Fruit fly (Drosophila melanogaster) whole organism, embryonic: Measurements from ENCODE around the gene CG33341.

Experiments used
- Bdp1 ChIP-seq: fragments of 200-800 bp; sonication (Bioruptor generic); optimal IDR thresholded peaks from 3 replicates; lab custom pipeline; 2016; ENCODE audit warnings: missing biosample characterization, missing genetic modification characterization
- BtbVII ChIP-seq: fragments of 200-800 bp; sonication (Bioruptor generic); optimal IDR thresholded peaks from 3 replicates; lab custom pipeline; 2017; ENCODE audit warnings: missing biosample characterization, mild to moderate bottlenecking, missing genetic modification characterization
- CG10462 ChIP-seq: fragments of 200-800 bp; sonication (Bioruptor generic); optimal IDR thresholded peaks from 2 replicates; lab custom pipeline; 2016; ENCODE audit warnings: missing biosample characterization, missing genetic modification characterization
- CG10654 ChIP-seq: fragments of 200-800 bp; sonication (Bioruptor generic); optimal IDR thresholded peaks from 2 replicates; lab custom pipeline; 2016; ENCODE audit warnings: missing biosample characterization, missing genetic modification characterization
- CG15514 ChIP-seq: fragments of 200-800 bp; sonication (Bioruptor generic); optimal IDR thresholded peaks from 3 replicates; lab custom pipeline; 2017; ENCODE audit warnings: missing biosample characterization, missing genetic modification characterization, mild to moderate bottlenecking, moderate library complexity, missing genetic modification reagents
- CG16813 ChIP-seq: fragments of 200-800 bp; sonication (Bioruptor generic); IDR thresholded peaks from 3 replicates; pipeline ENCODE4 v1.3.6; 2022; ENCODE audit warnings: missing biosample characterization, missing genetic modification characterization; ENCODE audit not compliant: partially characterized antibody
- CG17186 ChIP-seq: fragments of 200-800 bp; sonication (Bioruptor generic); optimal IDR thresholded peaks from 3 replicates; lab custom pipeline; 2017; ENCODE audit warnings: missing biosample characterization, missing genetic modification reagents, missing genetic modification characterization
- CG17829 ChIP-seq: fragments of 200-800 bp; optimal IDR thresholded peaks from 2 replicates; lab custom pipeline; 2019; ENCODE audit warnings: missing biosample characterization, mild to moderate bottlenecking, missing genetic modification characterization, moderate library complexity
- CG18011 ChIP-seq: fragments of 200-800 bp; sonication (Bioruptor generic); optimal IDR thresholded peaks from 2 replicates; lab custom pipeline; 2017; ENCODE audit warnings: missing biosample characterization, missing genetic modification characterization, mild to moderate bottlenecking, moderate library complexity, missing genotype
- CG34224 ChIP-seq: fragments of 200-800 bp; sonication (Bioruptor generic); IDR thresholded peaks from 3 replicates; pipeline ENCODE4 v1.3.6; 2022; ENCODE audit warnings: missing biosample characterization, missing genetic modification characterization; ENCODE audit not compliant: partially characterized antibody
- CG42726 ChIP-seq: fragments of 200-800 bp; sonication (Bioruptor generic); IDR thresholded peaks from 2 replicates; pipeline ENCODE4 v1.3.6; 2022; ENCODE audit warnings: missing biosample characterization, missing genetic modification characterization; ENCODE audit not compliant: partially characterized antibody
- CG43689 ChIP-seq: fragments of 200-800 bp; sonication (Bioruptor generic); IDR thresholded peaks from 2 replicates; pipeline ENCODE4 v1.3.6; 2022; ENCODE audit warnings: missing biosample characterization, missing genetic modification characterization
- CG4617 ChIP-seq: fragments of 200-800 bp; sonication (Bioruptor generic); optimal IDR thresholded peaks from 3 replicates; lab custom pipeline; 2016; ENCODE audit warnings: missing biosample characterization, missing genetic modification characterization, borderline replicate concordance
- CG5180 ChIP-seq: fragments of 200-800 bp; sonication (Bioruptor generic); optimal IDR thresholded peaks from 3 replicates; lab custom pipeline; 2017; ENCODE audit warnings: missing biosample characterization, missing genetic modification characterization, mild to moderate bottlenecking, moderate library complexity, missing genetic modification reagents
- CG7271 ChIP-seq: fragments of 200-800 bp; sonication (Bioruptor generic); optimal IDR thresholded peaks from 2 replicates; lab custom pipeline; 2018; ENCODE audit warnings: missing biosample characterization, mild to moderate bottlenecking, missing genetic modification characterization, moderate library complexity
- CG8281 ChIP-seq: fragments of 200-800 bp; sonication (Bioruptor generic); optimal IDR thresholded peaks from 2 replicates; lab custom pipeline; 2018; ENCODE audit warnings: missing biosample characterization, mild to moderate bottlenecking, missing genetic modification characterization, moderate library complexity
- CG8478 ChIP-seq: fragments of >200 bp; optimal IDR thresholded peaks from 2 replicates; lab custom pipeline; 2018
- CG9932 ChIP-seq: fragments of 200-800 bp; sonication (Bioruptor generic); IDR thresholded peaks from 2 replicates; pipeline ENCODE4 v1.3.6; 2022; ENCODE audit warnings: missing biosample characterization, missing genetic modification characterization
- D ChIP-seq, 2 experiments: fragments of 200-800 bp in 1 of 2; fragments of >200 bp in 1 of 2; sonication (Bioruptor generic) in 1 of 2; optimal IDR thresholded peaks; 2 replicates in 1 of 2; 3 replicates in 1 of 2; lab custom pipeline; 2017; ENCODE audit warnings: mild to moderate bottlenecking in 1 of 2, missing biosample characterization in 1 of 2, missing genetic modification characterization in 1 of 2, missing genetic modification reagents in 1 of 2
- Doc3 ChIP-seq: fragments of 200-800 bp; sonication (Bioruptor generic); IDR thresholded peaks from 3 replicates; pipeline ENCODE4 v1.3.6; 2022; ENCODE audit warnings: missing biosample characterization, missing genetic modification characterization; ENCODE audit not compliant: partially characterized antibody
- Ets97D ChIP-seq: fragments of 200-800 bp; sonication (Bioruptor generic); optimal IDR thresholded peaks from 3 replicates; lab custom pipeline; 2016; ENCODE audit warnings: missing biosample characterization, missing genetic modification characterization
- Gug ChIP-seq: fragments of 200-800 bp; sonication (Bioruptor generic); IDR thresholded peaks from 4 replicates; pipeline ENCODE4 v1.3.6; 2022; ENCODE audit warnings: missing biosample characterization, missing genetic modification characterization
- HHEX ChIP-seq: fragments of 200-800 bp; sonication (Bioruptor generic); optimal IDR thresholded peaks from 3 replicates; lab custom pipeline; 2017; ENCODE audit warnings: missing biosample characterization, mild to moderate bottlenecking, missing genetic modification characterization, missing genetic modification reagents
- HLHmδ ChIP-seq: fragments of 200-800 bp; sonication (Bioruptor generic); optimal IDR thresholded peaks from 2 replicates; lab custom pipeline; 2018; ENCODE audit warnings: missing biosample characterization, mild to moderate bottlenecking, missing genetic modification characterization, moderate library complexity
- Hmx ChIP-seq: fragments of 200-800 bp; sonication (Bioruptor generic); optimal IDR thresholded peaks from 2 replicates; lab custom pipeline; 2016; ENCODE audit warnings: missing biosample characterization, missing genetic modification characterization
- MBD-R2 ChIP-seq: fragments of 200-800 bp; sonication (Bioruptor generic); IDR thresholded peaks from 2 replicates; pipeline ENCODE4 v1.3.6; 2022; ENCODE audit warnings: missing biosample characterization, missing genetic modification characterization
- MESR4 ChIP-seq: fragments of 200-800 bp; sonication (Bioruptor generic); optimal IDR thresholded peaks from 2 replicates; lab custom pipeline; 2018; ENCODE audit warnings: missing biosample characterization, mild to moderate bottlenecking, missing genetic modification characterization, moderate library complexity
- Oli ChIP-seq: fragments of 200-800 bp; sonication (Bioruptor generic); optimal IDR thresholded peaks from 2 replicates; lab custom pipeline; 2018; ENCODE audit warnings: missing biosample characterization, mild to moderate bottlenecking, missing genetic modification characterization, moderate library complexity
- Sry-δ ChIP-seq: fragments of 200-800 bp; sonication (Bioruptor generic); optimal IDR thresholded peaks from 2 replicates; lab custom pipeline; 2016; ENCODE audit warnings: missing biosample characterization, missing genetic modification characterization
- aop ChIP-seq: fragments of 200-800 bp; sonication (Bioruptor generic); IDR thresholded peaks from 2 replicates; pipeline ENCODE4 v1.3.6; 2022; ENCODE audit warnings: missing biosample characterization, missing genetic modification characterization
- cg ChIP-seq: fragments of 200-800 bp; sonication (Bioruptor generic); optimal IDR thresholded peaks from 3 replicates; lab custom pipeline; 2019; ENCODE audit warnings: missing biosample characterization, mild to moderate bottlenecking, missing genetic modification characterization, moderate library complexity
- chif ChIP-seq, 2 experiments: fragments of 200-800 bp; sonication (Bioruptor generic); optimal IDR thresholded peaks; 3 replicates each; lab custom pipeline; 2016; ENCODE audit warnings: missing biosample characterization in 2 of 2, missing genetic modification characterization in 2 of 2
- chinmo ChIP-seq: fragments of 200-800 bp; sonication (Bioruptor generic); IDR thresholded peaks from 4 replicates; pipeline ENCODE4 v1.3.6; 2022; ENCODE audit warnings: missing biosample characterization, missing genetic modification characterization; ENCODE audit not compliant: partially characterized antibody
- disco-r ChIP-seq: fragments of 200-800 bp; sonication (Bioruptor generic); optimal IDR thresholded peaks from 2 replicates; lab custom pipeline; 2016; ENCODE audit warnings: missing biosample characterization, missing genetic modification characterization
- eve ChIP-seq, 2 experiments: fragments of >200 bp; optimal IDR thresholded peaks; 2 replicates each; lab custom pipeline; 2017; ENCODE audit warnings: missing biosample characterization in 2 of 2, missing genetic modification characterization in 2 of 2
- fru ChIP-seq: fragments of >200 bp; optimal IDR thresholded peaks from 2 replicates; lab custom pipeline; 2017
- ftz-f1 ChIP-seq: fragments of 200-800 bp; sonication (Bioruptor generic); optimal IDR thresholded peaks from 2 replicates; lab custom pipeline; 2016; ENCODE audit warnings: missing biosample characterization, missing genetic modification characterization
- fu2 ChIP-seq: fragments of 200-800 bp; sonication (Bioruptor generic); optimal IDR thresholded peaks from 2 replicates; lab custom pipeline; 2016; ENCODE audit warnings: missing biosample characterization, missing genetic modification characterization
- gsb ChIP-seq: fragments of 200-800 bp; sonication (Bioruptor generic); IDR thresholded peaks from 2 replicates; pipeline ENCODE4 v1.3.6; 2022; ENCODE audit warnings: missing biosample characterization, missing genetic modification characterization
- gsb-n ChIP-seq: fragments of 200-800 bp; sonication (Bioruptor generic); optimal IDR thresholded peaks from 3 replicates; lab custom pipeline; 2018; ENCODE audit warnings: missing biosample characterization, mild to moderate bottlenecking, missing genetic modification characterization
- gt ChIP-seq: fragments of 200-800 bp; sonication (Bioruptor generic); IDR thresholded peaks from 2 replicates; pipeline ENCODE4 v1.3.6; 2022; ENCODE audit warnings: missing biosample characterization, missing genetic modification characterization
- h ChIP-seq: fragments of >200 bp; optimal IDR thresholded peaks from 2 replicates; lab custom pipeline; 2017
- her ChIP-seq: fragments of 200-800 bp; sonication (Bioruptor generic); optimal IDR thresholded peaks from 2 replicates; lab custom pipeline; 2016; ENCODE audit warnings: missing biosample characterization, missing genetic modification characterization
- inv ChIP-seq: fragments of 200-800 bp; sonication (Bioruptor generic); IDR thresholded peaks from 2 replicates; pipeline ENCODE4 v1.3.6; 2022; ENCODE audit warnings: missing biosample characterization, missing genetic modification characterization; ENCODE audit not compliant: partially characterized antibody
- jing ChIP-seq: fragments of 200-800 bp; sonication (Bioruptor generic); optimal IDR thresholded peaks from 2 replicates; lab custom pipeline; 2018; ENCODE audit warnings: missing biosample characterization, mild to moderate bottlenecking, missing genetic modification characterization
- prd ChIP-seq, 3 experiments: fragments of >200 bp in 2 of 3; fragments of 200-800 bp in 1 of 3; sonication (Bioruptor generic) in 1 of 3; optimal IDR thresholded peaks in 2 of 3; IDR thresholded peaks in 1 of 3; 2 replicates in 2 of 3; 3 replicates in 1 of 3; pipeline versions ENCODE4 v1.3.6 to Lab custom; 2017 to 2022; ENCODE audit warnings: missing biosample characterization in 1 of 3, missing genetic modification characterization in 1 of 3
- run ChIP-seq: fragments of 200-800 bp; sonication (Bioruptor generic); optimal IDR thresholded peaks from 3 replicates; lab custom pipeline; 2018; ENCODE audit warnings: missing biosample characterization, mild to moderate bottlenecking, missing genetic modification characterization
- ssp ChIP-seq: fragments of 200-800 bp; sonication (Bioruptor generic); IDR thresholded peaks from 2 replicates; pipeline ENCODE4 v1.3.6; 2022; ENCODE audit warnings: missing biosample characterization, missing genetic modification characterization
- tgo ChIP-seq: fragments of 200-800 bp; sonication (Bioruptor generic); IDR thresholded peaks from 3 replicates; pipeline ENCODE4 v1.3.6; 2022; ENCODE audit warnings: missing biosample characterization, missing genetic modification characterization
- tna ChIP-seq: fragments of 200-800 bp; sonication (Bioruptor generic); IDR thresholded peaks from 2 replicates; pipeline ENCODE4 v1.3.6; 2022; ENCODE audit warnings: missing biosample characterization, missing genetic modification characterization; ENCODE audit not compliant: partially characterized antibody

The CG33341 gene

DNA sequence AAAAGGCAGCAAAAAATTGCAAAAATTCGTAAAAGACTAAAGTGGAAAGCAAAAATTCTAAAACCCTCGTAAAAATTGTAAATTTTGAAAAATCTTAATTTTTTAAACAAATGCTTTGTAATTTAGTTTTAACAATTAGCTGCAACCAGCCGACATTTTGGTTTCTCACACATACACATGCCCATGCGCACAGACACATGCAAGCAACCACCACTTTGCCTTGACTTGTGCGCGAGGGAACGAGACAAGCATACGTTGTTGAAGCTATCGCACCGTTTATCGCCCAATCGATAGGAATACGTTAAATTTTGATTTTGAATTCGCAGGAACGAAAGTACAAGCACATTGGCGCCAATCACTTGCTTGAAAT lies 47.8 kb upstream of the CG33341 start (continued):
- no peak for TF ChIP-seq gsb (GFP tag; lab: Robert Waterston, UW)
- peak; percentile 71 for TF ChIP-seq Sry-δ
- no peak for TF ChIP-seq CG9932 (GFP tag; lab: Robert Waterston, UW)
- TF ChIP-seq HLHmδ, result peak; percentile 11
- peak; percentile 11 for TF ChIP-seq run (tag; lab: Kevin White, UChicago)
- no peak for TF ChIP-seq CG8281
- no peak for TF ChIP-seq D (optimal IDR thresholded peaks at IDR 0.05; lab: Kevin White, UChicago)
- no peak for TF ChIP-seq D (GFP tag; optimal IDR thresholded peaks at IDR 0.05; lab: Kevin White, UChicago)
- TF ChIP-seq chinmo (GFP tag; lab: Robert Waterston, UW), result peak; percentile 81; the same call in 3 of the 4 replicates
- TF ChIP-seq Gug (GFP tag; lab: Robert Waterston, UW), result no peak
- TF ChIP-seq HHEX (GFP tag; lab: Kevin White, UChicago), result no peak
- no peak for TF ChIP-seq fru
- TF ChIP-seq CG34224 (GFP tag; lab: Robert Waterston, UW), result peak; percentile 67
- TF ChIP-seq aop (GFP tag; lab: Robert Waterston, UW), result no peak
- TF ChIP-seq chif (GFP tag; optimal IDR thresholded peaks at IDR 0.05; lab: Kevin White, UChicago), result no peak
- TF ChIP-seq her (GFP tag; lab: Kevin White, UChicago), result peak; percentile 4
- peak; percentile 39; the same call in 1 of the 2 replicates for TF ChIP-seq CG42726
- peak; percentile 43 for TF ChIP-seq MESR4 (GFP tag; lab: Kevin White, UChicago)
- TF ChIP-seq CG5180 (GFP tag; lab: Kevin White, UChicago), result no peak
- TF ChIP-seq Doc3 (GFP tag; lab: Robert Waterston, UW), result peak; percentile 38; the same call in 1 of the 3 replicates
- no peak for TF ChIP-seq CG18011 (GFP tag; lab: Kevin White, UChicago)
- no peak for TF ChIP-seq gt (GFP tag; lab: Robert Waterston, UW)
- no peak for TF ChIP-seq Bdp1 (GFP tag; lab: Kevin White, UChicago)
- TF ChIP-seq CG10462 (GFP tag; lab: Kevin White, UChicago), result no peak
- peak; percentile 49 for TF ChIP-seq CG15514 (GFP tag; lab: Kevin White, UChicago)
- peak; percentile 57 for TF ChIP-seq CG16813 (GFP tag; lab: Robert Waterston, UW)
- no peak for TF ChIP-seq eve (GFP tag; optimal IDR thresholded peaks at IDR 0.05; lab: Kevin White, UChicago)
- no peak for TF ChIP-seq jing
- TF ChIP-seq tgo (GFP tag; lab: Robert Waterston, UW), result no peak
- no peak for TF ChIP-seq CG10654
- TF ChIP-seq fu2 (GFP tag; lab: Kevin White, UChicago), result no peak
- TF ChIP-seq Hmx (GFP tag; lab: Kevin White, UChicago), result no peak
- no peak for TF ChIP-seq BtbVII
- TF ChIP-seq CG17186, result peak; percentile 41
- peak; percentile 96 for TF ChIP-seq ftz-f1 (GFP tag; lab: Kevin White, UChicago)
- TF ChIP-seq CG17829 (tag; lab: Kevin White, UChicago), result peak; percentile 28
- peak; percentile 37 for TF ChIP-seq Ets97D (GFP tag; lab: Kevin White, UChicago)
- TF ChIP-seq CG43689 (GFP tag; lab: Robert Waterston, UW), result no peak
- no peak for TF ChIP-seq CG4617 (GFP tag; lab: Kevin White, UChicago)
- no peak for TF ChIP-seq h (lab: Kevin White, UChicago)
- peak; percentile 88 for TF ChIP-seq CG8478
- no peak for TF ChIP-seq prd (optimal IDR thresholded peaks at IDR 0.05; lab: Kevin White, UChicago)
- TF ChIP-seq prd (GFP tag; IDR thresholded peaks at IDR 0.05; lab: Robert Waterston, UW), result no peak; the same call in 2 of the 3 replicates
- TF ChIP-seq disco-r, result no peak
- TF ChIP-seq gsb-n, result no peak
- no peak for TF ChIP-seq CG7271
- no peak for TF ChIP-seq Oli (tag; lab: Kevin White, UChicago)
- TF ChIP-seq tna (GFP tag; lab: Robert Waterston, UW), result peak; percentile 75
- TF ChIP-seq inv, result peak; percentile 52; the same call in 1 of the 2 replicates
- TF ChIP-seq ssp, result no peak
- TF ChIP-seq MBD-R2 (GFP tag; lab: Robert Waterston, UW), result peak; percentile 49
- TF ChIP-seq cg (GFP tag; lab: Kevin White, UChicago), result peak; percentile 97
